Worm (Caenorhabditis elegans): ENCODE data around the gene mtq-2.
A peak's percentile ranks its signal among the peaks of the same experiment; 100 is the strongest.

The mtq-2 gene

ce11 chrII:2192267-2192666, 3.0 kb upstream of the mtq-2 start:
- no peak for TF ChIP-seq pag-3 (tag; optimal IDR thresholded peaks at IDR 0.05; ENCODE audit: borderline replicate concordance, insufficient read depth)
- TF ChIP-seq pax-3 (tag; optimal IDR thresholded peaks at IDR 0.05) = no peak
- no peak for TF ChIP-seq nhr-19 (GFP tag; conservative IDR thresholded peaks at IDR 0.05)
- no peak for TF ChIP-seq C16A3.4 (tag; optimal IDR thresholded peaks at IDR 0.05)
- TF ChIP-seq sup-37 (GFP tag; optimal IDR thresholded peaks at IDR 0.05) = no peak
- no peak for TF ChIP-seq ceh-82 (tag; optimal IDR thresholded peaks at IDR 0.05)
- TF ChIP-seq lin-13 (GFP tag; optimal IDR thresholded peaks at IDR 0.05) = no peak
- TF ChIP-seq nhr-76 (tag; optimal IDR thresholded peaks at IDR 0.05) = no peak
- TF ChIP-seq nhr-237 (tag; optimal IDR thresholded peaks at IDR 0.05) = no peak
- TF ChIP-seq nhr-28 (tag; optimal IDR thresholded peaks at IDR 0.05) = no peak
- TF ChIP-seq nhr-12 (tag; optimal IDR thresholded peaks at IDR 0.05) = no peak
- no peak for TF ChIP-seq isw-1 (GFP tag; IDR thresholded peaks at IDR 0.05)
- TF ChIP-seq nhr-85 (tag) = no peak

- TF ChIP-seq mdl-1 (tag; optimal IDR thresholded peaks at IDR 0.05) = no peak
- TF ChIP-seq hpl-2 (GFP tag; optimal IDR thresholded peaks at IDR 0.05) = no peak
- TF ChIP-seq lin-14 (GFP tag; optimal IDR thresholded peaks at IDR 0.05) = peak; percentile 70
- no peak for TF ChIP-seq fos-1 (tag; optimal IDR thresholded peaks at IDR 0.05)
- peak; percentile 1 for TF ChIP-seq unc-86 (tag; optimal IDR thresholded peaks at IDR 0.05)
Measured at ce11 chrII:2191383-2191782, 2.1 kb upstream of the mtq-2 start.

- TF ChIP-seq efl-1 (optimal IDR thresholded peaks at IDR 0.05) = no peak
- peak in 1 of 2 experiments; percentile 82 for TF ChIP-seq efl-1 (GFP tag; optimal IDR thresholded peaks at IDR 0.05 in 1 of 2)
- TF ChIP-seq mdl-1 (tag; optimal IDR thresholded peaks at IDR 0.05) = no peak
- peak; percentile 19 for TF ChIP-seq lin-14 (GFP tag; optimal IDR thresholded peaks at IDR 0.05)
Measured at ce11 chrII:2190522-2190921, 1.3 kb upstream of the mtq-2 start.

- no peak for TF ChIP-seq zag-1 (tag; optimal IDR thresholded peaks at IDR 0.05)
- TF ChIP-seq skn-1 (tag; optimal IDR thresholded peaks at IDR 0.05) = no peak
- no peak for TF ChIP-seq vab-15 (tag; optimal IDR thresholded peaks at IDR 0.05)
- TF ChIP-seq lsy-2 (tag; optimal IDR thresholded peaks at IDR 0.05) = peak in 1 of 2 experiments; percentile 30
Measured at ce11 chrII:2186730-2187129, 2.5 kb downstream of the mtq-2 start.

- TF ChIP-seq ces-1 (GFP tag; optimal IDR thresholded peaks at IDR 0.05) (no peak), elt-2 (tag; optimal IDR thresholded peaks at IDR 0.05) (peak; percentile 42)
Measured at ce11 chrII:2186329-2186728, 2.9 kb downstream of the mtq-2 start, which contains the start of gene gba-2. Gene gba-2 (minus strand): TSS chrII:2186434.

- no peak for TF ChIP-seq egl-13 (tag; optimal IDR thresholded peaks at IDR 0.05)
- no peak for TF ChIP-seq nhr-12 (tag; optimal IDR thresholded peaks at IDR 0.05)
- TF ChIP-seq unc-86 (tag; optimal IDR thresholded peaks at IDR 0.05) = no peak
- TF ChIP-seq snpc-4 (tag; optimal IDR thresholded peaks at IDR 0.05) = no peak
- no peak for TF ChIP-seq mdl-1 (tag; optimal IDR thresholded peaks at IDR 0.05)
- TF ChIP-seq fkh-8 (tag; optimal IDR thresholded peaks at IDR 0.05) = no peak
- TF ChIP-seq sup-37 (GFP tag; optimal IDR thresholded peaks at IDR 0.05) = no peak
- TF ChIP-seq jun-1 (tag; optimal IDR thresholded peaks at IDR 0.05) = no peak
- TF ChIP-seq nhr-85 (tag) = no peak
- no peak for TF ChIP-seq F16B12.6 (tag; optimal IDR thresholded peaks at IDR 0.05)
- no peak for TF ChIP-seq aly-2 (tag; optimal IDR thresholded peaks at IDR 0.05)
Measured at ce11 chrII:2177735-2178134, 11.5 kb downstream of the mtq-2 start.

- TF ChIP-seq grh-1 (GFP tag; IDR thresholded peaks at IDR 0.05) (no peak), elt-2 (tag; optimal IDR thresholded peaks at IDR 0.05) (peak; percentile 54), lin-35 (GFP tag; optimal IDR thresholded peaks at IDR 0.05) (peak in 1 of 2 experiments; percentile 18), mef-2 (tag; optimal IDR thresholded peaks at IDR 0.05) (no peak)
Measured at ce11 chrII:2176688-2177087, 12.6 kb downstream of the mtq-2 start, which contains the start of gene gba-1. Gene gba-1 (plus strand): TSS chrII:2176741.

All from whole organism, L1 larva.